Worm (Caenorhabditis elegans) whole organism, L4/young adult: ENCODE measurements around the gene C38H2.2.
A peak's percentile ranks its signal among the peaks of the same experiment; 100 is the strongest.

Source experiments
- W03F9.2 ChIP-seq: fragments of 150-350 bp; optimal IDR thresholded peaks from 2 replicates; lab custom pipeline; 2014; ENCODE audit warnings: missing biosample characterization, missing genetic modification characterization
- dao-5 ChIP-seq: sonication (generic microtip); optimal IDR thresholded peaks from 2 replicates; lab custom pipeline; 2016; ENCODE audit warnings: missing genotype, missing genetic modification characterization, moderate library complexity, missing compliant biosample characterization
- him-1 ChIP-seq: sonication (generic microtip); optimal IDR thresholded peaks from 2 replicates; lab custom pipeline; 2016; ENCODE audit warnings: missing genotype, missing genetic modification reagents, missing genetic modification characterization, missing compliant biosample characterization

Gene C38H2.2

ce11 chrIII:10353423-10353822, 28.1 kb upstream of the C38H2.2 start:
- TF ChIP-seq W03F9.2 (no peak), dao-5 (no peak), him-1 (tag; lab: Kevin White, UChicago) (no peak)

ce11 chrIII:10354591-10354990, 27.0 kb upstream of the C38H2.2 start:
- TF ChIP-seq W03F9.2: no peak
- no peak for TF ChIP-seq dao-5
- no peak for TF ChIP-seq him-1 (tag; lab: Kevin White, UChicago)

ce11 chrIII:10355382-10355781, 26.2 kb upstream of the C38H2.2 start, which contains the start of gene spp-1:
Gene spp-1 (minus strand): TSS chrIII:10355668.
- TF ChIP-seq him-1 (tag; lab: Kevin White, UChicago): no peak
- TF ChIP-seq W03F9.2: no peak
- TF ChIP-seq dao-5: no peak

ce11 chrIII:10357598-10358186, 23.9 kb upstream of the C38H2.2 start, which contains the start of gene umps-1:
Gene umps-1 (minus strand): TSS chrIII:10357648.
- TF ChIP-seq W03F9.2 (peak; percentile 57), him-1 (tag; lab: Kevin White, UChicago) (no peak), dao-5 (no peak)

DNA sequence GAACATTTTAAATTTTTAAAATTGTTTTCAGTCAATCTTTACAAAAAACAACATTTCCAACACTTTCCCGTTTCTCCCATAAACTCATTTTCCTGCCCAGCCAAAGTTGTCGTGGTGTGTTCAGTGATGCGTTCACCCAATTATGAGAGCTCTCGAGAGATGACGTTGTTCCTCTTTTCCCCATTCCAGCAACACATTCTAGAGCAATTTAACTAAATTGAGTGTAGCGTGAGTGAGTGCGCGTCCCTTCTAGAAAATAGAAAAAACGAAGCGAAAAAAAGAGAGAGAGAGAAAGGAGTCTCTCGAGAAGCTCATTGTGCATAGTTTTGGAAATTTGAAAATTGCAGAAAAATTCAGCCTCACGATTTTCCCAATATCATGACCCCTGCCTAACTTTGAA, 22.8 kb upstream of the C38H2.2 start:
- TF ChIP-seq W03F9.2 (no peak), him-1 (tag; lab: Kevin White, UChicago) (no peak)

DNA sequence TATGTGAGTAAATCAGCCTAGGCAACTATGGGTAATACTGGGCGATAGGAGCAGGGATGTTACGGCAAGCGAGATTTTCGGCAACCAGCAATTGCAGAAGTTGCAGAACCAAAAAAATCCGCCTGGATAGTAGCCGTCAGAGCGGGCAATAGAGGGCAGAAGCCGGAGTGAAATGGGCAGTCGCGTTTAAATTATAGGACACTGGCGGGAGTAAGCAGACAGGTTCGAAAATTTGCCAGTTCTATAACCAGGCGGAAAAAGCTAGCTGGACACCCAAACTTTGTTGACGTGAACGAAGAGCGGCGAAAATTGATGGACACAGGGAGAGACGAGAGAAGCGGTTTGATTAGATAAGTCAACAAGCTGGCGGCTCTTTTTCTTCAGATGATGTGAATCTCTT, 21.7 kb upstream of the C38H2.2 start:
- TF ChIP-seq him-1 (tag; lab: Kevin White, UChicago): no peak
- no peak for TF ChIP-seq W03F9.2
- no peak for TF ChIP-seq dao-5

ce11 chrIII:10361456-10361855, 20.1 kb upstream of the C38H2.2 start:
- no peak for TF ChIP-seq dao-5
- TF ChIP-seq him-1 (tag; lab: Kevin White, UChicago): no peak

DNA sequence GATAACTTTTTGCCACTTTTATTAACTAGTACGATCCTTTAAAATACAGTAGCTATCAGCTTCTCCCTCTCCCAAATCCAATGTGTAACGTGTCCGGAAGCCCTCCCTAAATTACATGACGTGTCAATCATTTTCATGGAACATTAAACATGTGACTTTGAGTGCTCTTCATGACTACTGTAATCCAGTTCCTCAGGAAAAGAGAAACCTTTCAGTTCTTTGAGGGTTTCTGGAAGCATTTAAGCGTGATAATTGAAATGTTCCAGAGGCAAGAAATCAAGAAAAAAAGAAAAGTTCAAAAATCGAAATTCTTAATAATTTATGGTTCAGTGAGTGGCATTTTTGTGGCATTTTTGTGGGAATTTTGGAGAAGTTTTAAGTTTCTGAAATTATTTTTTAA, 18.7 kb upstream of the C38H2.2 start:
- no peak for TF ChIP-seq W03F9.2
- TF ChIP-seq dao-5: no peak
- TF ChIP-seq him-1 (tag; lab: Kevin White, UChicago): no peak

ce11 chrIII:10364656-10365055, 16.9 kb upstream of the C38H2.2 start, which contains the start of gene tbc-8:
Gene tbc-8 (plus strand): TSS chrIII:10364956.
- no peak for TF ChIP-seq dao-5
- no peak for TF ChIP-seq him-1 (tag; lab: Kevin White, UChicago)
- TF ChIP-seq W03F9.2: no peak

DNA sequence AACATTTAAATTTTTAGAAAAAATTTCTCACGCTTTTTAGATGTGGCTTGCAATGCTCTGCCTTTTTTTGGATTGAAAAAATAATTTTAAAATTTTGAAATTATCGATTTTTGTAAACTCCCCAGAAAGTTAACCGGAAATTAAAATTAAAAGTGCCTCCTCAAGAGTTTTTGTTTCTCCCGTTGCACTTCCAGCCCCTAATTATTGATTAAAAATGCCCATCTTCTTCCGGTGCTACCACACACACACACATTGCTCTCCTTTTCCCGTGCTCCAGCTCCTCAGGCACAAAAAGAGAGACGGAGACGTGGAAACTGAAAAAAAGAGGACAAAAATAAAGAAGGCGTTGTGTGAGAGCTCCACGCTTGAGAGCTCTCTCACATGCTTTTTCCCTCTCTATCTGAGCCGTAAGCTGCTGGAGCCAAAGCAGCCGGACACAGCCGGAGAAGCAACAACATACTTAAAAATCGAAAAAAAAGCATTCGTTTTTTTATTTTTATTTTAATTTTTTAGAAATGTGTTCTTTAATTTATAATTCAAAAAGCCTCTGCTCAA, 14.1 kb upstream of the C38H2.2 start:
- TF ChIP-seq him-1 (tag; lab: Kevin White, UChicago) (no peak), dao-5 (no peak), W03F9.2 (no peak)

- TF ChIP-seq dao-5 (no peak), W03F9.2 (no peak), him-1 (tag; lab: Kevin White, UChicago) (no peak)
These were observed 7.7 kb upstream of the C38H2.2 start for ce11 chrIII:10373845-10374244.

- no peak for TF ChIP-seq W03F9.2
- TF ChIP-seq dao-5: no peak
- TF ChIP-seq him-1 (tag; lab: Kevin White, UChicago): no peak
These were observed 5.5 kb upstream of the C38H2.2 start for ce11 chrIII:10376041-10376440.

ce11 chrIII:10378899-10379298, 2.7 kb upstream of the C38H2.2 start:
- TF ChIP-seq W03F9.2: no peak
- TF ChIP-seq him-1 (tag; lab: Kevin White, UChicago): no peak
- TF ChIP-seq dao-5: no peak

- no peak for TF ChIP-seq W03F9.2
- TF ChIP-seq him-1 (tag; lab: Kevin White, UChicago): no peak
- no peak for TF ChIP-seq dao-5
These were observed 1.9 kb upstream of the C38H2.2 start for ce11 chrIII:10379632-10380031.

DNA sequence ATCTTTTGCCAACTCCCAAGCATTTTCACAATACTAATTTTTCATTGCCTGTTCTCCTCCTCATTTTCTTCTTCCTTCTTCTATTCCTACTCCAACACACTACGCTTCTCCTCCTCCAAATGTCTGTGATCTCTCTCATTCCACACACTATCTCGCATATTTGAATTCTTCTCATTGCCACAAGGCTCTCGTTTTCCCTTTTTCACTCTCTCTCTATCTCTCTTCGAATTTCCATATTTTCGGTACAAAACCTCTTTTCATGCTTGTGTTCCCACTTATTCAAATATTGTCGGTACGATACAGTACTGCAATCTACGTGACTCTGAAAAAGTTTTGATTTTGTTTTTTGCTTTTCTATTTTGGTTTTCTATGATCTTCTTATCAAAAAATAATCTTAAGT, 933 bp upstream of the C38H2.2 start:
- TF ChIP-seq dao-5 (no peak), him-1 (tag; lab: Kevin White, UChicago) (no peak), W03F9.2 (no peak)

DNA sequence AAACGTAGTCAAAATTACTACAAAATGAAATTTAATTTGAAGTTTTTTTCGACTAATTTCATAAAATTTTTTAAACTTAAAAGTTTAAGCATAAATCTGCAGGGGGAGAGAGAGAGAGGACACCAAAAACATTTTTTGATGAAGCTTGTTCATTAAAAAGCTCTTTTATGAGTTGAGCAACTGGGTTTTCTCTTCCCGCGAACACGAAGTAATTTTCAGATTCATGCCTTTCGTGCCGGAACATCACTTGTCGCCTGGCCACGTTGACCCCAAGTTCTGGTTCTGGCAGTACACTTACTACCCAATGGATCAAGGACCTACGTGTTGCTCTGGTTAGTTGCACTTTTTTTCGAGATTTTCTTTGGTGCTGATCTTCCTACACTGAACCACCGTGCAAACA, 2.2 kb downstream of the C38H2.2 start:
- TF ChIP-seq him-1 (tag; lab: Kevin White, UChicago) (no peak), W03F9.2 (no peak), dao-5 (no peak)
